Fruit fly (Drosophila melanogaster) whole organism, embryonic: ENCODE results near the gene CG14966.

Experiments
- ATbp ChIP-seq: fragments of 200-800 bp; sonication (Bioruptor generic); optimal IDR thresholded peaks from 2 replicates; lab custom pipeline; 2017; ENCODE audit warnings: missing biosample characterization, mild to moderate bottlenecking, missing genetic modification characterization, missing genetic modification reagents
- BEAF-32 ChIP-seq: fragments of 200-800 bp; sonication (Bioruptor generic); optimal IDR thresholded peaks from 3 replicates; lab custom pipeline; 2017; ENCODE audit warnings: missing biosample characterization, missing genetic modification characterization, mild to moderate bottlenecking, moderate library complexity, missing genetic modification reagents
- CG10267 ChIP-seq: fragments of 200-800 bp; sonication (Bioruptor generic); optimal IDR thresholded peaks from 2 replicates; lab custom pipeline; 2018; ENCODE audit warnings: missing biosample characterization, mild to moderate bottlenecking, missing genetic modification characterization, moderate library complexity
- CG10654 ChIP-seq: fragments of 200-800 bp; sonication (Bioruptor generic); optimal IDR thresholded peaks from 2 replicates; lab custom pipeline; 2016; ENCODE audit warnings: missing biosample characterization, missing genetic modification characterization
- CG10979 ChIP-seq: fragments of 200-800 bp; sonication (Bioruptor generic); optimal IDR thresholded peaks from 2 replicates; lab custom pipeline; 2018; ENCODE audit warnings: missing biosample characterization, mild to moderate bottlenecking, missing genetic modification characterization, moderate library complexity
- CG11560 ChIP-seq: fragments of 200-800 bp; sonication (Bioruptor generic); IDR thresholded peaks from 3 replicates; pipeline ENCODE4 v1.3.6; 2022; ENCODE audit warnings: missing biosample characterization, missing genetic modification characterization
- CG12104 ChIP-seq: fragments of 200-800 bp; sonication (Bioruptor generic); optimal IDR thresholded peaks from 3 replicates; lab custom pipeline; 2016; ENCODE audit warnings: missing biosample characterization, missing genetic modification characterization
- CG12769 ChIP-seq: fragments of 200-800 bp; sonication (Bioruptor generic); optimal IDR thresholded peaks from 2 replicates; lab custom pipeline; 2019; ENCODE audit warnings: missing biosample characterization, mild to moderate bottlenecking, missing genetic modification characterization, moderate library complexity
- CG13287 ChIP-seq: fragments of 200-800 bp; sonication (Bioruptor generic); IDR thresholded peaks from 2 replicates; pipeline ENCODE4 v1.3.6; 2022; ENCODE audit warnings: missing biosample characterization, missing genetic modification characterization; ENCODE audit not compliant: partially characterized antibody
- CG13424 ChIP-seq: fragments of 200-800 bp; sonication (Bioruptor generic); optimal IDR thresholded peaks from 2 replicates; lab custom pipeline; 2019; ENCODE audit warnings: missing biosample characterization, mild to moderate bottlenecking, missing genetic modification characterization, moderate library complexity
- CG14050 ChIP-seq: fragments of 200-800 bp; sonication (Bioruptor generic); IDR thresholded peaks from 3 replicates; pipeline ENCODE4 v1.3.6; 2022; ENCODE audit warnings: missing biosample characterization, missing genetic modification characterization
- CG15073 ChIP-seq: fragments of 200-800 bp; sonication (Bioruptor generic); optimal IDR thresholded peaks from 2 replicates; lab custom pipeline; 2016; ENCODE audit warnings: missing biosample characterization, missing genetic modification characterization
- CG2129 ChIP-seq: fragments of 200-800 bp; sonication (Bioruptor generic); IDR thresholded peaks from 2 replicates; pipeline ENCODE4 v1.3.6; 2022; ENCODE audit warnings: missing biosample characterization, missing genetic modification characterization; ENCODE audit not compliant: partially characterized antibody
- CG31388 ChIP-seq: fragments of 200-800 bp; sonication (Bioruptor generic); optimal IDR thresholded peaks from 2 replicates; lab custom pipeline; 2016; ENCODE audit warnings: missing biosample characterization, missing genetic modification characterization
- CG3838 ChIP-seq: fragments of 200-800 bp; sonication (Bioruptor generic); optimal IDR thresholded peaks from 3 replicates; lab custom pipeline; 2016; ENCODE audit warnings: missing biosample characterization, missing genetic modification characterization
- CG7786 ChIP-seq: fragments of 200-800 bp; sonication (Bioruptor generic); optimal IDR thresholded peaks from 2 replicates; lab custom pipeline; 2016; ENCODE audit warnings: missing biosample characterization, missing genetic modification characterization
- CG7963 ChIP-seq: fragments of 200-800 bp; sonication (Bioruptor generic); IDR thresholded peaks from 3 replicates; pipeline ENCODE4 v1.3.6; 2022; ENCODE audit warnings: missing biosample characterization, missing genetic modification characterization; ENCODE audit not compliant: partially characterized antibody
- CrebB ChIP-seq: fragments of 200-800 bp; sonication (Bioruptor generic); optimal IDR thresholded peaks from 3 replicates; lab custom pipeline; 2018; ENCODE audit warnings: missing biosample characterization, mild to moderate bottlenecking, missing genetic modification characterization
- Dfd ChIP-seq, 2 experiments: fragments of >200 bp; optimal IDR thresholded peaks; 2 replicates each; lab custom pipeline; 2017; ENCODE audit warnings: missing biosample characterization in 2 of 2, missing genetic modification characterization in 2 of 2
- Dip2 ChIP-seq: fragments of 200-800 bp; sonication (Bioruptor generic); IDR thresholded peaks from 2 replicates; pipeline ENCODE4 v1.3.6; 2022; ENCODE audit warnings: missing biosample characterization, missing genetic modification characterization
- Gug ChIP-seq: fragments of 200-800 bp; sonication (Bioruptor generic); IDR thresholded peaks from 4 replicates; pipeline ENCODE4 v1.3.6; 2022; ENCODE audit warnings: missing biosample characterization, missing genetic modification characterization
- Hr51 ChIP-seq, 2 experiments: fragments of 200-800 bp; sonication (Bioruptor generic); optimal IDR thresholded peaks; 2 replicates in 1 of 2; 3 replicates in 1 of 2; lab custom pipeline; 2016 to 2018; ENCODE audit warnings: missing biosample characterization in 2 of 2, missing genetic modification characterization in 2 of 2, mild to moderate bottlenecking in 1 of 2, moderate library complexity in 1 of 2
- Mad ChIP-seq: fragments of 200-800 bp; sonication (Bioruptor generic); optimal IDR thresholded peaks from 2 replicates; lab custom pipeline; 2016; ENCODE audit warnings: missing biosample characterization, missing genetic modification characterization
- Scr ChIP-seq: fragments of 200-800 bp; sonication (Bioruptor generic); IDR thresholded peaks from 2 replicates; pipeline ENCODE4 v1.3.6; 2022; ENCODE audit warnings: missing biosample characterization, missing genetic modification characterization; ENCODE audit not compliant: partially characterized antibody
- ara ChIP-seq: fragments of 200-800 bp; sonication (Bioruptor generic); IDR thresholded peaks from 2 replicates; pipeline ENCODE4 v1.3.6; 2022; ENCODE audit warnings: missing biosample characterization, missing genetic modification characterization
- ato ChIP-seq: fragments of 200-800 bp; sonication (Bioruptor generic); IDR thresholded peaks from 2 replicates; pipeline ENCODE4 v1.3.6; 2022; ENCODE audit warnings: missing biosample characterization, missing genetic modification characterization; ENCODE audit not compliant: partially characterized antibody
- btn ChIP-seq: fragments of 200-800 bp; sonication (Bioruptor generic); optimal IDR thresholded peaks from 2 replicates; lab custom pipeline; 2016; ENCODE audit warnings: missing biosample characterization, missing genetic modification characterization
- cad ChIP-seq: fragments of >200 bp; optimal IDR thresholded peaks from 2 replicates; lab custom pipeline; 2017; ENCODE audit warnings: missing biosample characterization, missing genetic modification characterization
- ci ChIP-seq: fragments of 200-800 bp; sonication (Bioruptor generic); IDR thresholded peaks from 3 replicates; pipeline ENCODE4 v1.3.6; 2022; ENCODE audit warnings: missing biosample characterization, missing genetic modification characterization
- crp ChIP-seq, 2 experiments: fragments of 200-800 bp; sonication (Bioruptor generic); optimal IDR thresholded peaks; 2 replicates in 1 of 2; 3 replicates in 1 of 2; lab custom pipeline; 2017; ENCODE audit warnings: missing biosample characterization in 2 of 2, missing genetic modification characterization in 2 of 2, mild to moderate bottlenecking in 1 of 2, moderate library complexity in 1 of 2
- da ChIP-seq: fragments of 200-800 bp; sonication (Bioruptor generic); optimal IDR thresholded peaks from 2 replicates; lab custom pipeline; 2016; ENCODE audit warnings: missing biosample characterization, missing genetic modification characterization
- dan ChIP-seq: fragments of 200-800 bp; sonication (Bioruptor generic); IDR thresholded peaks from 2 replicates; pipeline ENCODE4 v1.3.6; 2022; ENCODE audit warnings: missing biosample characterization, missing genetic modification characterization
- dm ChIP-seq: fragments of 200-800 bp; sonication (Bioruptor generic); optimal IDR thresholded peaks from 3 replicates; lab custom pipeline; 2016; ENCODE audit warnings: missing biosample characterization, missing genetic modification characterization
- dpn ChIP-seq, 2 experiments: fragments of 200-800 bp; sonication (Bioruptor generic); optimal IDR thresholded peaks; 3 replicates each; lab custom pipeline; 2016; ENCODE audit warnings: missing biosample characterization in 2 of 2, missing genetic modification characterization in 2 of 2
- dysf ChIP-seq: fragments of 200-800 bp; sonication (Bioruptor generic); IDR thresholded peaks from 3 replicates; pipeline ENCODE4 v1.3.6; 2022; ENCODE audit warnings: missing biosample characterization, missing genetic modification characterization
- ind ChIP-seq: fragments of 200-800 bp; sonication (Bioruptor generic); optimal IDR thresholded peaks from 3 replicates; lab custom pipeline; 2016; ENCODE audit warnings: missing biosample characterization, missing genetic modification characterization
- klu ChIP-seq: fragments of 200-800 bp; sonication (Bioruptor generic); IDR thresholded peaks from 2 replicates; pipeline ENCODE4 v1.3.6; 2022; ENCODE audit warnings: missing biosample characterization, missing genetic modification characterization
- knrl ChIP-seq: fragments of 200-800 bp; sonication (Bioruptor generic); IDR thresholded peaks from 3 replicates; pipeline ENCODE4 v1.3.6; 2022; ENCODE audit warnings: missing biosample characterization, missing genetic modification characterization; ENCODE audit not compliant: partially characterized antibody
- mam ChIP-seq: fragments of 200-800 bp; sonication (Bioruptor generic); optimal IDR thresholded peaks from 3 replicates; lab custom pipeline; 2016; ENCODE audit warnings: missing biosample characterization, missing genetic modification characterization
- p53 ChIP-seq: fragments of 200-800 bp; sonication (Bioruptor generic); optimal IDR thresholded peaks from 2 replicates; lab custom pipeline; 2016; ENCODE audit warnings: missing biosample characterization, missing genetic modification characterization
- psq ChIP-seq: fragments of 200-800 bp; sonication (Bioruptor generic); optimal IDR thresholded peaks from 2 replicates; lab custom pipeline; 2017; ENCODE audit warnings: missing biosample characterization, missing genetic modification characterization
- pzg ChIP-seq: fragments of 200-800 bp; sonication (Bioruptor generic); optimal IDR thresholded peaks from 3 replicates; lab custom pipeline; 2018; ENCODE audit warnings: missing biosample characterization, mild to moderate bottlenecking, missing genetic modification characterization, moderate library complexity
- sens-2 ChIP-seq: fragments of 200-800 bp; sonication (Bioruptor generic); IDR thresholded peaks from 2 replicates; pipeline ENCODE4 v1.3.6; 2022; ENCODE audit warnings: missing biosample characterization, missing genetic modification characterization
- sim ChIP-seq: fragments of 200-800 bp; sonication (Bioruptor generic); IDR thresholded peaks from 2 replicates; pipeline ENCODE4 v1.3.6; 2022; ENCODE audit warnings: missing biosample characterization, missing genetic modification characterization
- sna ChIP-seq: fragments of 200-800 bp; sonication (Bioruptor generic); IDR thresholded peaks from 2 replicates; pipeline ENCODE4 v1.3.6; 2022; ENCODE audit warnings: missing biosample characterization, missing genetic modification characterization; ENCODE audit not compliant: partially characterized antibody
- tgo ChIP-seq: fragments of 200-800 bp; sonication (Bioruptor generic); IDR thresholded peaks from 3 replicates; pipeline ENCODE4 v1.3.6; 2022; ENCODE audit warnings: missing biosample characterization, missing genetic modification characterization
- trem ChIP-seq: fragments of 200-800 bp; optimal IDR thresholded peaks from 3 replicates; lab custom pipeline; 2019; ENCODE audit warnings: missing biosample characterization, mild to moderate bottlenecking, missing genetic modification characterization, moderate library complexity
- unc-4 ChIP-seq: fragments of 200-800 bp; sonication (Bioruptor generic); IDR thresholded peaks from 2 replicates; pipeline ENCODE4 v1.3.6; 2022; ENCODE audit warnings: missing biosample characterization, missing genetic modification characterization; ENCODE audit not compliant: partially characterized antibody
- zen ChIP-seq: fragments of 200-800 bp; sonication (Bioruptor generic); optimal IDR thresholded peaks from 3 replicates; lab custom pipeline; 2018; ENCODE audit warnings: missing biosample characterization, mild to moderate bottlenecking, missing genetic modification characterization, moderate library complexity

The CG14966 gene

dm6 chr3L:3178530-3179096, 18.8 kb downstream of the CG14966 start, which contains the start of the genes MnM and Girdin (continued):
- TF ChIP-seq Scr (GFP tag; lab: Robert Waterston, UW) (peak; percentile 92), CG7963 (GFP tag; lab: Robert Waterston, UW) (0 out of 3 replicates have a peak, but pooled peaks have one; percentile 43), CG10654 (GFP tag; lab: Kevin White, UChicago) (peak; percentile 43), CG15073 (GFP tag; lab: Kevin White, UChicago) (no peak), CG3838 (GFP tag; lab: Kevin White, UChicago) (no peak), Hr51 (GFP tag; optimal IDR thresholded peaks at IDR 0.05; lab: Kevin White, UChicago) (peak in 1 of 2 experiments; percentile 74), dan (no peak), ind (GFP tag; lab: Kevin White, UChicago) (peak; percentile 76), ara (GFP tag; lab: Robert Waterston, UW) (peak; percentile 30; the same call in 1 of the 2 replicates), CG31388 (GFP tag; lab: Kevin White, UChicago) (peak; percentile 17), ato (peak; percentile 64; the same call in 1 of the 2 replicates), mam (GFP tag; lab: Kevin White, UChicago) (peak; percentile 74), Dfd (GFP tag; optimal IDR thresholded peaks at IDR 0.05; lab: Kevin White, UChicago) (no peak), cad (GFP tag; lab: Kevin White, UChicago) (no peak), tgo (peak; percentile 21; the same call in 1 of the 3 replicates), CG2129 (GFP tag; lab: Robert Waterston, UW) (peak; percentile 41), klu (GFP tag; lab: Robert Waterston, UW) (0 out of 2 replicates have a peak, but pooled peaks have one; percentile 13), Mad (GFP tag; lab: Kevin White, UChicago) (peak; percentile 67), trem (tag; lab: Kevin White, UChicago) (peak; percentile 91), crp (GFP tag; optimal IDR thresholded peaks at IDR 0.05; lab: Kevin White, UChicago) (peak in 1 of 2 experiments; percentile 35), CrebB (tag; lab: Kevin White, UChicago) (peak; percentile 12), CG13424 (peak; percentile 70), da (GFP tag; lab: Kevin White, UChicago) (peak; percentile 28), btn (GFP tag; lab: Kevin White, UChicago) (peak; percentile 52), CG14050 (GFP tag; lab: Robert Waterston, UW) (no peak), knrl (GFP tag; lab: Robert Waterston, UW) (peak; percentile 88), unc-4 (GFP tag; lab: Robert Waterston, UW) (peak; percentile 87), CG7786 (peak; percentile 86), sna (peak; percentile 88), psq (GFP tag; lab: Kevin White, UChicago) (no peak), CG10267 (peak; percentile 55), ATbp (GFP tag; lab: Kevin White, UChicago) (no peak), dm (GFP tag; lab: Kevin White, UChicago) (peak; percentile 77), CG10979 (tag; lab: Kevin White, UChicago) (peak; percentile 36), ci (GFP tag; lab: Robert Waterston, UW) (peak; percentile 53; the same call in 1 of the 3 replicates), CG12104 (GFP tag; lab: Kevin White, UChicago) (peak; percentile 41), CG12769 (peak; percentile 80), dpn (GFP tag; optimal IDR thresholded peaks at IDR 0.05; lab: Kevin White, UChicago) (peak; percentile 77 to 83), sim (GFP tag; lab: Robert Waterston, UW) (no peak), zen (tag; lab: Kevin White, UChicago) (peak; percentile 54), Dip2 (no peak), p53 (GFP tag; lab: Kevin White, UChicago) (peak; percentile 40), dysf (GFP tag; lab: Robert Waterston, UW) (peak; percentile 64; the same call in 2 of the 3 replicates), sens-2 (GFP tag; lab: Robert Waterston, UW) (no peak), CG11560 (peak; percentile 53; the same call in 1 of the 3 replicates), BEAF-32 (peak; percentile 96), CG13287 (GFP tag; lab: Robert Waterston, UW) (peak; percentile 89), Gug (GFP tag; lab: Robert Waterston, UW) (peak; percentile 56; the same call in 2 of the 4 replicates), pzg (GFP tag; lab: Kevin White, UChicago) (peak; percentile 82)
